Worm (Caenorhabditis elegans) whole organism, L3 larva: ENCODE data around the gene F34H10.3.
A peak's percentile ranks its signal among the peaks of the same experiment; 100 is the strongest.
"Not testable (repeated sequence)": the region's sequence is repeated elsewhere in the genome, so short reads cannot be mapped to it uniquely, and the experiment has no call there.

Experiments
- ZK546.5 ChIP-seq: sonication (generic microtip); optimal IDR thresholded peaks from 2 replicates; lab custom pipeline; 2017; ENCODE audit warnings: missing biosample characterization, missing genetic modification characterization
- aly-2 ChIP-seq: fragments of 150-350 bp; optimal IDR thresholded peaks from 2 replicates; lab custom pipeline; 2014; ENCODE audit warnings: missing biosample characterization, missing genetic modification characterization
- ama-1 ChIP-seq: fragments of 150-350 bp; optimal IDR thresholded peaks from 2 replicates; lab custom pipeline; 2018
- ceh-16 ChIP-seq: sonication (generic microtip); optimal IDR thresholded peaks from 2 replicates; lab custom pipeline; 2017; ENCODE audit warnings: missing biosample characterization, missing genetic modification characterization
- ceh-28 ChIP-seq: fragments of 150-350 bp; optimal IDR thresholded peaks from 2 replicates; lab custom pipeline; 2014; ENCODE audit warnings: missing biosample characterization, missing genetic modification reagents, missing genetic modification characterization
- ceh-9 ChIP-seq: sonication (generic microtip); optimal IDR thresholded peaks from 2 replicates; lab custom pipeline; 2018; ENCODE audit warnings: missing biosample characterization, missing genetic modification characterization
- daf-12 ChIP-seq: fragments of 150-350 bp; optimal IDR thresholded peaks from 2 replicates; lab custom pipeline; 2014; ENCODE audit warnings: missing biosample characterization, missing genetic modification reagents, missing genetic modification characterization
- egl-27 ChIP-seq: sonication (generic microtip); optimal IDR thresholded peaks from 4 replicates; lab custom pipeline; 2017; ENCODE audit warnings: missing biosample characterization, missing genetic modification reagents, missing genetic modification characterization
- egl-5 ChIP-seq: fragments of 150-350 bp; optimal IDR thresholded peaks from 2 replicates; lab custom pipeline; 2017; ENCODE audit warnings: missing biosample characterization, missing genetic modification reagents, missing genetic modification characterization, inconsistent platforms
- elt-1 ChIP-seq: fragments of 150-350 bp; optimal IDR thresholded peaks from 2 replicates; lab custom pipeline; 2014; ENCODE audit warnings: missing biosample characterization, missing genetic modification characterization
- elt-2 ChIP-seq: sonication (generic microtip); optimal IDR thresholded peaks from 2 replicates; lab custom pipeline; 2016; ENCODE audit warnings: missing genetic modification reagents, mild to moderate bottlenecking, missing genetic modification characterization, missing compliant biosample characterization
- elt-3 ChIP-seq, 3 experiments: fragments of 150-350 bp in 1 of 3; sonication (generic microtip) in 2 of 3; optimal IDR thresholded peaks; 2 replicates in 2 of 3; 4 replicates in 1 of 3; lab custom pipeline; 2014 to 2017; ENCODE audit warnings: missing biosample characterization in 3 of 3, missing genetic modification characterization in 3 of 3
- eor-1 ChIP-seq, 2 experiments: fragments of 150-350 bp; optimal IDR thresholded peaks; 2 replicates each; lab custom pipeline; 2014 to 2018; ENCODE audit warnings: missing biosample characterization in 2 of 2, missing genetic modification characterization in 2 of 2
- fos-1 ChIP-seq: fragments of 150-350 bp; optimal IDR thresholded peaks from 2 replicates; lab custom pipeline; 2014; ENCODE audit warnings: missing biosample characterization, missing genetic modification characterization
- hmg-11 ChIP-seq: sonication (generic microtip); optimal IDR thresholded peaks from 2 replicates; lab custom pipeline; 2016; ENCODE audit warnings: missing genetic modification characterization, missing compliant biosample characterization
- lin-15B ChIP-seq: fragments of 150-350 bp; optimal IDR thresholded peaks from 2 replicates; lab custom pipeline; 2014; ENCODE audit warnings: missing biosample characterization, missing genetic modification characterization
- lin-39 ChIP-seq: fragments of 150-350 bp; optimal IDR thresholded peaks from 2 replicates; lab custom pipeline; 2018; ENCODE audit warnings: missing biosample characterization, missing genetic modification reagents, missing genetic modification characterization
- lsy-12 ChIP-seq: sonication (generic microtip); optimal IDR thresholded peaks from 2 replicates; lab custom pipeline; 2016; ENCODE audit warnings: mild to moderate bottlenecking, missing genetic modification characterization, missing compliant biosample characterization
- mml-1 ChIP-seq: fragments of 150-350 bp; sonication (generic microtip); optimal IDR thresholded peaks from 3 replicates; lab custom pipeline; 2014; ENCODE audit warnings: missing biosample characterization, missing genetic modification characterization
- nfya-1 ChIP-seq: sonication (generic microtip); optimal IDR thresholded peaks from 2 replicates; lab custom pipeline; 2017; ENCODE audit warnings: missing genetic modification characterization, mild to moderate bottlenecking, missing compliant biosample characterization, antibody characterized with exemption, moderate library complexity; ENCODE audit not compliant: insufficient read depth
- nhr-23 ChIP-seq: fragments of 150-350 bp; optimal IDR thresholded peaks from 2 replicates; lab custom pipeline; 2014; ENCODE audit warnings: missing biosample characterization, missing genetic modification reagents, missing genetic modification characterization
- nhr-237 ChIP-seq: fragments of 150-350 bp; optimal IDR thresholded peaks from 2 replicates; lab custom pipeline; 2014; ENCODE audit warnings: missing biosample characterization, missing genetic modification characterization
- nhr-25 ChIP-seq: sonication (generic microtip); optimal IDR thresholded peaks from 2 replicates; lab custom pipeline; 2017; ENCODE audit warnings: missing biosample characterization, missing genetic modification characterization
- nhr-28 ChIP-seq: fragments of 150-350 bp; optimal IDR thresholded peaks from 2 replicates; lab custom pipeline; 2014; ENCODE audit warnings: missing biosample characterization, missing genetic modification characterization
- nhr-43 ChIP-seq: sonication (generic microtip); optimal IDR thresholded peaks from 2 replicates; lab custom pipeline; 2016; ENCODE audit warnings: mild to moderate bottlenecking, missing genetic modification characterization, missing compliant biosample characterization; ENCODE audit not compliant: poor library complexity, severe bottlenecking
- nhr-77 ChIP-seq: fragments of 150-350 bp; optimal IDR thresholded peaks from 2 replicates; lab custom pipeline; 2014; ENCODE audit warnings: missing biosample characterization, missing genetic modification characterization
- pqm-1 ChIP-seq: fragments of 150-350 bp; optimal IDR thresholded peaks from 2 replicates; lab custom pipeline; 2017; ENCODE audit warnings: missing biosample characterization, missing genetic modification characterization, inconsistent platforms
- sea-2 ChIP-seq: fragments of 150-350 bp; sonication (generic microtip); optimal IDR thresholded peaks from 4 replicates; lab custom pipeline; 2014; ENCODE audit warnings: missing biosample characterization, missing genetic modification reagents, missing genetic modification characterization
- zag-1 ChIP-seq: fragments of 150-350 bp; optimal IDR thresholded peaks from 2 replicates; lab custom pipeline; 2014; ENCODE audit warnings: missing biosample characterization, missing genetic modification characterization
- ztf-11 ChIP-seq: fragments of 150-350 bp; optimal IDR thresholded peaks from 2 replicates; lab custom pipeline; 2014; ENCODE audit warnings: missing biosample characterization, missing genetic modification characterization

F34H10.3 gene

ce11 chrX:9637137-9637536, 2.3 kb upstream of the F34H10.3 start:
- TF ChIP-seq lin-39 (tag; lab: Kevin White, UChicago) = peak; percentile 26
- TF ChIP-seq nhr-237 (tag; lab: Kevin White, UChicago) = no peak
- peak; percentile 44 for TF ChIP-seq egl-5 (tag; lab: Kevin White, UChicago)
- TF ChIP-seq nhr-23 (tag; lab: Kevin White, UChicago) = peak; percentile 39
- no peak for TF ChIP-seq fos-1 (tag; lab: Kevin White, UChicago)
- TF ChIP-seq daf-12 (tag; lab: Kevin White, UChicago) = no peak

- TF ChIP-seq zag-1 = no peak
- TF ChIP-seq elt-3 (tag; optimal IDR thresholded peaks at IDR 0.05; lab: Kevin White, UChicago) = no peak
- TF ChIP-seq ceh-28 (tag; lab: Kevin White, UChicago) = no peak
Observed at ce11 chrX:9635376-9635775, 551 bp upstream of the F34H10.3 start, which contains the start of gene F34H10.5. F34H10.5 (plus strand) TSS chrX:9635676.

- TF ChIP-seq pqm-1 (tag; lab: Kevin White, UChicago) (no peak), ceh-9 (tag; lab: Kevin White, UChicago) (no peak), mml-1 (tag; lab: Kevin White, UChicago) (no peak), egl-27 (tag; lab: Kevin White, UChicago) (no peak), elt-2 (tag; lab: Kevin White, UChicago) (no peak), nhr-43 (no peak), ZK546.5 (tag; lab: Kevin White, UChicago) (no peak), eor-1 (tag; optimal IDR thresholded peaks at IDR 0.05; lab: Kevin White, UChicago) (no peak), elt-3 (tag; optimal IDR thresholded peaks at IDR 0.05; lab: Kevin White, UChicago) (no peak), elt-1 (tag; lab: Kevin White, UChicago) (no peak), egl-5 (tag; lab: Kevin White, UChicago) (no peak), fos-1 (tag; lab: Kevin White, UChicago) (no peak)
Observed at ce11 chrX:9629552-9629951, 5.3 kb downstream of the F34H10.3 start.

- TF ChIP-seq ceh-28, egl-5, lin-39 (tag; lab: Kevin White, UChicago): not testable (repeated sequence)
- TF ChIP-seq, all 47 proteins: peak for 0; not testable (repeated sequence) for 47
Observed at ce11 chrX:9625824-9626223, 9.0 kb downstream of the F34H10.3 start, which contains the start of gene F34H10.1. F34H10.1 (plus strand) TSS chrX:9626124.

ce11 chrX:9622609-9623008, 12.2 kb downstream of the F34H10.3 start:
- TF ChIP-seq lsy-12 = peak; percentile 4
- TF ChIP-seq ztf-11 (tag; lab: Kevin White, UChicago) = no peak
- TF ChIP-seq elt-2 (tag; lab: Kevin White, UChicago) = peak; percentile 27
- TF ChIP-seq eor-1 (tag; optimal IDR thresholded peaks at IDR 0.05; lab: Kevin White, UChicago) = no peak
- TF ChIP-seq nhr-43 = peak; percentile 59
- TF ChIP-seq nhr-25 (tag; lab: Kevin White, UChicago) = peak; percentile 4
- TF ChIP-seq sea-2 = no peak
- no peak for TF ChIP-seq nhr-28 (tag; lab: Kevin White, UChicago)
- TF ChIP-seq hmg-11 = peak; percentile 14
- TF ChIP-seq ama-1 (lab: Kevin White, UChicago) = no peak

- TF ChIP-seq lsy-12 (no peak), nhr-77 (tag; lab: Kevin White, UChicago) (no peak), elt-3 (tag; optimal IDR thresholded peaks at IDR 0.05; lab: Kevin White, UChicago) (no peak), ZK546.5 (tag; lab: Kevin White, UChicago) (no peak), mml-1 (tag; lab: Kevin White, UChicago) (no peak), lin-15B (tag; lab: Kevin White, UChicago) (no peak), ceh-9 (tag; lab: Kevin White, UChicago) (no peak), hmg-11 (no peak), ceh-28 (tag; lab: Kevin White, UChicago) (no peak), nhr-23 (tag; lab: Kevin White, UChicago) (no peak), elt-1 (tag; lab: Kevin White, UChicago) (no peak), ceh-16 (no peak), nhr-237 (tag; lab: Kevin White, UChicago) (no peak), aly-2 (tag; lab: Kevin White, UChicago) (no peak), nfya-1 (no peak)
Observed at ce11 chrX:9620136-9620535, 14.7 kb downstream of the F34H10.3 start, which contains the start of gene C11E4.8. C11E4.8 (plus strand) TSS chrX:9620436.
